Worm (Caenorhabditis elegans) whole organism, L3 larva: ENCODE data around the gene srbc-39.

Source experiments
- ama-1 ChIP-seq: fragments of 150-350 bp; optimal IDR thresholded peaks from 2 replicates; lab custom pipeline; 2018
- fkh-2 ChIP-seq: fragments of 150-350 bp; optimal IDR thresholded peaks from 2 replicates; lab custom pipeline; 2014; ENCODE audit warnings: missing biosample characterization, missing genetic modification reagents, missing genetic modification characterization
- lin-39 ChIP-seq: fragments of 150-350 bp; optimal IDR thresholded peaks from 2 replicates; lab custom pipeline; 2018; ENCODE audit warnings: missing biosample characterization, missing genetic modification reagents, missing genetic modification characterization
- nhr-12 ChIP-seq: fragments of 150-350 bp; optimal IDR thresholded peaks from 2 replicates; lab custom pipeline; 2014; ENCODE audit warnings: missing biosample characterization, missing genetic modification characterization
- nhr-237 ChIP-seq: fragments of 150-350 bp; optimal IDR thresholded peaks from 2 replicates; lab custom pipeline; 2014; ENCODE audit warnings: missing biosample characterization, missing genetic modification characterization
- nhr-25 ChIP-seq: sonication (generic microtip); optimal IDR thresholded peaks from 2 replicates; lab custom pipeline; 2017; ENCODE audit warnings: missing biosample characterization, missing genetic modification characterization
- tbx-2 ChIP-seq: sonication (generic microtip); optimal IDR thresholded peaks from 2 replicates; lab custom pipeline; 2016; ENCODE audit warnings: mild to moderate bottlenecking, missing genetic modification characterization, missing compliant biosample characterization
- unc-39 ChIP-seq: sonication (generic microtip); optimal IDR thresholded peaks from 4 replicates; lab custom pipeline; 2017; ENCODE audit warnings: missing biosample characterization, missing genetic modification characterization
- zag-1 ChIP-seq: fragments of 150-350 bp; optimal IDR thresholded peaks from 2 replicates; lab custom pipeline; 2014; ENCODE audit warnings: missing biosample characterization, missing genetic modification characterization

DNA sequence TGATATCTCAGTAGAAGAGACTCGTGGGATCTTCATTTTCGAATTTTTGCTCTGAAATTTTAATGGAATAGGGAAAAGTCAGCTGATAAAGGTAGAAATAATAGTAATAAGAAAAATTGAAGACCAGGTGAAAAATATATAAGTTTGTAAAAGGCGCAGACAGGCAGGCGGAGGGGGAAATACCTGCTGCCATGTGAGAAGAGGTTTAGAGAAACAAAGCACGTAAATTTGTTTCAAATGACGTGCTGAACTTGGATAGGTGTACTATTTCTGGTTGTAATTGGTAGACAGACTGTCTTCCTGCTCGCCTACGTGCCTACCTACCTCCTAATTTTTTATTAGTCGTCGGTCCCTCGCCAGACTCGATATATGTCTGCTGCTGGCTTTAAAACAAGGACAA lies 41.4 kb upstream of the srbc-39 start, which contains the start of gene nhr-180:
- no peak for TF ChIP-seq zag-1
- no peak for TF ChIP-seq nhr-237
- no peak for TF ChIP-seq nhr-25 (tag; lab: Kevin White, UChicago)
- no peak for TF ChIP-seq ama-1
- TF ChIP-seq unc-39 (tag; lab: Kevin White, UChicago) = no peak
- TF ChIP-seq tbx-2 = no peak
- TF ChIP-seq nhr-12 (tag; lab: Kevin White, UChicago) = no peak
- no peak for TF ChIP-seq fkh-2 (tag; lab: Kevin White, UChicago)
- no peak for TF ChIP-seq lin-39
